Worm (Caenorhabditis elegans) whole organism, dauer: ENCODE measurements around the gene C17H11.2.
"Not testable (repeated sequence)": the region's sequence is repeated elsewhere in the genome, so short reads cannot be mapped to it uniquely, and the experiment has no call there.

Source experiments
- unc-62 ChIP-seq: sonication (generic microtip); optimal IDR thresholded peaks from 2 replicates; lab custom pipeline; 2017; ENCODE audit warnings: missing biosample characterization, missing genetic modification reagents, missing genetic modification characterization

Gene C17H11.2

DNA sequence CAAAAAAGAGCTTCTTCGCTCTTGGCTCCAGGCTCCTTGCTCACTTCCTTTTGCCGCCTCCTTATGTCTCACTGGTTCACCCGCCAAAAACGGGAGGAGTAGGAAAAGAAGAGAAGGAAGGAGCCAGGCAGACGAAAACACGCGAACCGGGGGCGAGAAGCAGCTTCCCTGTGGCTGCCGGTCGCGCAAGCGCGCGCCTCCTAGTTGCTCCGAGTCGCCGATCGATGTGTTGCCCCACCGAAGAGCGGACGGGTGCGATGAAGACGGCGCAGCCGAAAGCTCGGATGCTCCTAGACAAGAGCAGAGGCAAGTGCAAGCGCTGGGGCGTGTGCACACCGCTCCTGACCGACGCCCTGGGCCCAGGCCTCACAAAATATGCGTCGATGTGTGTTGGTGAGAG lies 6.2 kb upstream of the C17H11.2 start:
- TF ChIP-seq unc-62, result no peak

DNA sequence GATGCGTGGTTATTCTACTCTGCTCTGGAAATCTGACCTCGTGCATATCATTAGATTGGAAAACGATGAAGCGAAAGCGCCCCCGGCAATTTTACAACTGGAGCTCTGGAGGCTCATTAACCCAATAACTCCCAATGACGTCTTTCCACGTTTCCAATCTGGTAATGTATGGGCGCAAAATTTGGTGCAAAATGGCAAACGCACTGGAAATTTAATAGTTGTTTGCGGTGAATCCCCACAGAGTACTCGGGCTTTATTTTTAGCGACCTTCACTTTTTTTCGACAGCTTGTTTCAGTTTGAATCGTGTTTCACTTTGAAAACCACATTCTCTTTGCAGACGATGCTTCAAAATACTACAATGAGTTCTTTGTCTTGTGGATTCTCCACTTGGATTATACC lies 3.9 kb downstream of the C17H11.2 start, which contains the start of gene C17H11.1:
Gene C17H11.1, plus strand, starts transcription at position 301 of the 400 bp plus-strand sequence.
- TF ChIP-seq unc-62, result no peak

DNA sequence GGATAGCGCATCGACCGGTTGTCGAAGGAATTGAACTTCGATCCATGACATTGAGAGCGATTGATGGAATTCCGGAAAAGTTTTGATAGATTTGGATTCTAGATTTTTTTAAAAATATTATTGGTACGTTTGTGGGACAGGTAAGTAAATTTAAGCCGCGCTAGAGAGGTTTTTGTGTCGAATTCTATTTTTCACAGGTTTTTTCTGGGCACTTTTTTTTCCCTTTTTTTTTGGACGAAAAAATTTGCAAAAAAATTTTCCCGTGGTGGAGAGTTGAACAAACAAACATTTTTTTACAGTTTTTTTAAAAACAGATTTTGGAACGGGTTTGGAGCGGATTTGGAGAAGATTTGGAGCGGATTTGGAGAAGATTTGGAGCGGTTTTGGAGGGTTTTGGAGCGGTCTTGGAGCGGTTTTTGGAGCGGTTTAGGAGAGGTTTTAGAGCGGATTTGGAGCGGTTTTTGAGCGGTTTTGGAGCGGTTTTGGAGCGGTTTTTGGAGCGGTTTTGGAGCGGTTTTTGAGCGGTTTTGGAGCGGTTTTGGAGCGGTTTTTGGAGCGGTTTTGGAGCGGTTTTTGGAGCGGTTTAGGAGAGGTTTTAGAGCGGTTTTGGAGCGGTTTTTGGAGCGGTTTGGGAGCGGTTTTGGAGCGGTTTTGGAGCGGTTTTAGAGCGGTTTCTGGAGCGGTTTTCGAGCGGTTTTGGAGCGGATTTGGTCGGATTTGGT lies 12.0 kb downstream of the C17H11.2 start, which contains the start of gene C17H11.4:
Gene C17H11.4, minus strand, starts transcription at position 51 of the 722 bp plus-strand sequence.
- not testable (repeated sequence) for TF ChIP-seq unc-62

ce11 chrX:8185037-8185436 lies 15.3 kb downstream of the C17H11.2 start, which contains the start of gene C17H11.5:
Gene C17H11.5 (minus strand): TSS chrX:8185137.
- no peak for TF ChIP-seq unc-62

- no peak for TF ChIP-seq unc-62
Measured at ce11 chrX:8193213-8193612, 23.5 kb downstream of the C17H11.2 start.

DNA sequence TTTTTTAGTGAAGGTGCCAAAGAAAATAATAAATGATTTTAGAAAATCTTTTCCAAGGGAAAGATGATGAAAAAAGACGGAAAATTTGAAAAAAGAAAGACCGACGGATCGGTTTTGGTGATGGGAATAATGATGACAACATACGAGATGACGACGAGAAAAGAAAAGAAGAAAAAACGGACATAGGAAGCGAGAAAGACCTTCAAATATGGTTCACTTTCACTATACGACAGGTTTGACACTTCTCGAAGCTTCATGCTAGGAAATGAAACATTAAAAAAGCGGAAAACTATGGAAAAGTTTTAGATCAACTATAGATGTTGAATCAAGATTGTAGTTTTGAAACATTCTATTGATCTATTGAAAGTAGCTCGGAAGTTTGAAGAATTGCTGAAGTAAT lies 30.5 kb downstream of the C17H11.2 start:
- TF ChIP-seq unc-62, result no peak

ce11 chrX:8201210-8201609 lies 31.5 kb downstream of the C17H11.2 start:
- TF ChIP-seq unc-62, result no peak

- no peak for TF ChIP-seq unc-62
Measured at ce11 chrX:8203684-8204083, 34.0 kb downstream of the C17H11.2 start, which contains the start of gene C17H11.6. Gene C17H11.6 (minus strand): TSS chrX:8203784.

DNA sequence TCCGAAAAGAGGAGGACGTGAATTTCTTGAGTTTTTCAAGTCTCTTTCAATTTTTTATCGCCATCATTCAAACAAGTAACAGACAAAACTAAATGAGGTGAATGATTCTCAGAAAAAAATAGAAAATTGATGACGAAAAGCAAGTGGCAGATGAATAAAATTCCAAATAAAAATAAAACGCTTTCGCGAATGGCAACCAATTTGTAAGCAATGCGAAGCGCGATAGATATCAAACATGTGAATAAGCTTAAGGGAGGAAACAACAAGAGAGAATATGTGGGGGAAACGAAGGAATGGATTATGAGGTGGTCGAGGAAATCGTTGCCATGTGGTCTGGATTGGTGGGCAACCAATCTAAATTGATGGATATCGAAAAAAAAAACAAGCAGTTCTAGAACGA lies 34.7 kb downstream of the C17H11.2 start:
- no peak for TF ChIP-seq unc-62

DNA sequence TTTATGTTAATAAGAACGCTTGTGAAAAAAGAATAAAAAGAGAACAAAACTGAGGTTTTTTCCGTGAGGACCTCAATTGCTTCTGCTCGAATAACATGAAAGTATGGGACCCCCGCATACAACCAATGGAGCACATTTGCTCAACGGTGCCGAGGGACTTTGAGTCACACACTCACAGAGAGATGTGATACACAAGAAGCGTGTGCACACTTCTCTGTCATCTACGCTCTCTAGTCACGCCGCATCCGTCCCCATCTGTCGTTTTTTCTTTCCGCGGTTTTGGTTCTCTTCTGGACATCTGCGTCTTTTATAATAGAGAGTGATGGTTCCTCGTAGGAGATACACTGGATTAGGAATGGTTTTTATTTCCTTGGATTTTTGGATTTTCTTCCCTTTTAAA lies 36.2 kb downstream of the C17H11.2 start:
- TF ChIP-seq unc-62, result no peak

ce11 chrX:8210999-8211398 lies 41.3 kb downstream of the C17H11.2 start, which contains the start of gene cdd-1:
Gene cdd-1 (minus strand): TSS chrX:8211149.
- no peak for TF ChIP-seq unc-62

ce11 chrX:8214424-8215115 lies 44.8 kb downstream of the C17H11.2 start, which contains the start of gene C47D2.1:
Gene C47D2.1 (plus strand): TSS chrX:8215065.
- TF ChIP-seq unc-62, result no peak

DNA sequence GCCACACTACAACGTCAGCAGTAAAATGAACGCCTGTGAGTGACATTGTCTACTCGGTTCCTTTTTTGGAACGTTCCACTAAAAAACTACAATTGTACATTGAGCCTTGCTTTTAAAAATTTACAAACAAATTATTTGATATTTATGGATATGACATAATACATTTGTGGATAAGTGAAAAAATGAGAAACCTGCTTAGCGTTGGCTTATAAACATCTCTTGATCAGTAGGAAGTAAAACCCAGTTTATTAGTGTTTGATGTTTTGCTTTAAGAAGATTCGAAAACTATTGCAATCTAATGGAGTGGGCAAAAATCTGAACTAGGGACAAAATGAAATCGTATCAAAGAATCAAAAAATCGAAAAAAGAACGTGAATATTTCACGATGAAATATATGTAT lies 47.2 kb downstream of the C17H11.2 start:
- TF ChIP-seq unc-62, result no peak

DNA sequence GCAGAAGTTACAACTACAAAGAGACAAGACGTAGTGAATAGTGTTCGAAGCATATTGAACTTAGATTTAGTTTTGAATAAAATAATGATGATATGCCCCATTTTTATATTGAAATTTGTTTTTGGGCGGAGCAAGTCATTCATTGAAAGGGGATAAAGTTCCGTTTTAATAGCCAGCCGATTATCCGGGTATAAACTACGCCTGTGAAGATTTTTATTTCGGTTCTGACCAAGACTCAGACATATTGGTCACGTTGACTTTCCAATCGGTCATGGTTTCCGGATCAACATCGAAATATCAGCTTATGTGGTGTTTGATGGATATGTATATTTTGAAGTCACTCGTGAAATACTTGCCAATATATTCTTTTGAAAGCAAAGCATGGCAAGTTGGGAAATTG lies 48.9 kb downstream of the C17H11.2 start, which contains the start of gene K02A6.4:
Gene K02A6.4, minus strand, starts transcription at position 101 of the 400 bp plus-strand sequence.
- TF ChIP-seq unc-62, result no peak

- TF ChIP-seq unc-62, result no peak
Measured at ce11 chrX:8219428-8219827, 49.7 kb downstream of the C17H11.2 start, which contains the start of gene K02A6.1. Gene K02A6.1 (plus strand): TSS chrX:8219728.
